Fruit fly (Drosophila melanogaster) whole organism, prepupa: ENCODE data around the gene CG1146.
A peak's percentile ranks its signal among the peaks of the same experiment; 100 is the strongest.

Source experiments
- Blimp-1 ChIP-seq: fragments of 200-800 bp; sonication (Bioruptor generic); optimal IDR thresholded peaks from 3 replicates; lab custom pipeline; 2017; ENCODE audit warnings: missing biosample characterization, missing genetic modification characterization, mild to moderate bottlenecking, moderate library complexity, missing genetic modification reagents
- CG10631 ChIP-seq: fragments of 200-800 bp; sonication (Bioruptor generic); optimal IDR thresholded peaks from 2 replicates; lab custom pipeline; 2016; ENCODE audit warnings: missing biosample characterization, missing genetic modification characterization
- CG10669 ChIP-seq: fragments of 200-800 bp; sonication (Bioruptor generic); optimal IDR thresholded peaks from 3 replicates; lab custom pipeline; 2018; ENCODE audit warnings: missing biosample characterization, mild to moderate bottlenecking, missing genetic modification characterization, moderate library complexity
- CG11294 ChIP-seq: fragments of 200-800 bp; sonication (Bioruptor generic); IDR thresholded peaks from 2 replicates; pipeline ENCODE4 v1.3.6; 2022; ENCODE audit warnings: missing biosample characterization, missing genetic modification characterization
- CG11762 ChIP-seq: fragments of 200-800 bp; sonication (Bioruptor generic); optimal IDR thresholded peaks from 3 replicates; lab custom pipeline; 2016; ENCODE audit warnings: missing biosample characterization, missing genetic modification characterization; ENCODE audit not compliant: insufficient read depth
- CG11902 ChIP-seq: fragments of 200-800 bp; sonication (Bioruptor generic); optimal IDR thresholded peaks from 3 replicates; lab custom pipeline; 2016; ENCODE audit warnings: missing biosample characterization, missing genetic modification characterization
- CG15336 ChIP-seq: fragments of 200-800 bp; sonication (Bioruptor generic); IDR thresholded peaks from 2 replicates; pipeline ENCODE4 v1.3.6; 2022; ENCODE audit warnings: missing biosample characterization, missing genetic modification characterization
- CG1621 ChIP-seq: fragments of 200-800 bp; sonication (Bioruptor generic); optimal IDR thresholded peaks from 3 replicates; lab custom pipeline; 2018; ENCODE audit warnings: missing biosample characterization, mild to moderate bottlenecking, missing genetic modification characterization
- CG16779 ChIP-seq: fragments of 200-800 bp; sonication (Bioruptor generic); optimal IDR thresholded peaks from 3 replicates; lab custom pipeline; 2017; ENCODE audit warnings: missing biosample characterization, mild to moderate bottlenecking, missing genetic modification characterization
- CG3032 ChIP-seq: fragments of 200-800 bp; optimal IDR thresholded peaks from 2 replicates; lab custom pipeline; 2019; ENCODE audit warnings: missing biosample characterization, mild to moderate bottlenecking, missing genetic modification characterization, moderate library complexity
- CG4318 ChIP-seq: fragments of 200-800 bp; sonication (Bioruptor generic); optimal IDR thresholded peaks from 3 replicates; lab custom pipeline; 2017; ENCODE audit warnings: missing biosample characterization, mild to moderate bottlenecking, missing genetic modification characterization
- CG6276 ChIP-seq: fragments of 200-800 bp; sonication (Bioruptor generic); optimal IDR thresholded peaks from 2 replicates; lab custom pipeline; 2017; ENCODE audit warnings: missing biosample characterization, mild to moderate bottlenecking, missing genetic modification characterization
- CG6792 ChIP-seq: fragments of 200-800 bp; sonication (Bioruptor generic); optimal IDR thresholded peaks from 3 replicates; lab custom pipeline; 2016; ENCODE audit warnings: missing biosample characterization, missing genetic modification characterization
- CG6808 ChIP-seq: fragments of 200-800 bp; sonication (Bioruptor generic); optimal IDR thresholded peaks from 3 replicates; lab custom pipeline; 2017; ENCODE audit warnings: missing biosample characterization, missing genetic modification characterization, mild to moderate bottlenecking, moderate library complexity, missing genetic modification reagents
- CG6854 ChIP-seq: fragments of 200-800 bp; sonication (Bioruptor generic); optimal IDR thresholded peaks from 2 replicates; lab custom pipeline; 2017; ENCODE audit warnings: missing biosample characterization, mild to moderate bottlenecking, missing genetic modification characterization
- CG7368 ChIP-seq: fragments of 200-800 bp; sonication (Bioruptor generic); optimal IDR thresholded peaks from 3 replicates; lab custom pipeline; 2016; ENCODE audit warnings: missing biosample characterization, missing genetic modification characterization
- CG8119 ChIP-seq: fragments of 200-800 bp; sonication (Bioruptor generic); IDR thresholded peaks from 3 replicates; pipeline ENCODE4 v1.3.6; 2022; ENCODE audit warnings: missing biosample characterization, missing genetic modification characterization
- CG8319 ChIP-seq: fragments of 200-800 bp; sonication (Bioruptor generic); optimal IDR thresholded peaks from 3 replicates; lab custom pipeline; 2016; ENCODE audit warnings: missing biosample characterization, missing genetic modification characterization
- CG8632 ChIP-seq: fragments of 200-800 bp; sonication (Bioruptor generic); optimal IDR thresholded peaks from 3 replicates; lab custom pipeline; 2016; ENCODE audit warnings: missing biosample characterization, missing genetic modification characterization
- CG9139 ChIP-seq: fragments of 200-800 bp; sonication (Bioruptor generic); optimal IDR thresholded peaks from 3 replicates; lab custom pipeline; 2017; ENCODE audit warnings: missing biosample characterization, mild to moderate bottlenecking, missing genetic modification characterization
- Eip78C ChIP-seq: fragments of 200-800 bp; sonication (Bioruptor generic); peaks from one replicate; lab custom pipeline; 2016; ENCODE audit warnings: missing biosample characterization, missing genetic modification characterization
- Eip93F ChIP-seq: fragments of 200-800 bp; sonication (Bioruptor generic); optimal IDR thresholded peaks from 2 replicates; lab custom pipeline; 2016; ENCODE audit warnings: missing biosample characterization, mild to moderate bottlenecking, missing genetic modification characterization
- Gug ChIP-seq: fragments of 200-800 bp; sonication (Bioruptor generic); IDR thresholded peaks from 2 replicates; pipeline ENCODE4 v1.3.6; 2022; ENCODE audit warnings: missing biosample characterization, missing genetic modification characterization
- Hr39 ChIP-seq: fragments of 200-800 bp; sonication (Bioruptor generic); optimal IDR thresholded peaks from 2 replicates; lab custom pipeline; 2016; ENCODE audit warnings: missing biosample characterization, missing genetic modification characterization
- Hr4 ChIP-seq: fragments of 200-800 bp; sonication (Bioruptor generic); optimal IDR thresholded peaks from 3 replicates; lab custom pipeline; 2016; ENCODE audit warnings: missing biosample characterization, missing genetic modification characterization
- Lpt ChIP-seq: fragments of 200-800 bp; sonication (Bioruptor generic); optimal IDR thresholded peaks from 3 replicates; lab custom pipeline; 2016; ENCODE audit warnings: missing biosample characterization, missing genetic modification characterization
- Met ChIP-seq: fragments of 200-800 bp; sonication (Bioruptor generic); optimal IDR thresholded peaks from 3 replicates; lab custom pipeline; 2016; ENCODE audit warnings: missing biosample characterization, missing genetic modification characterization
- OdsH ChIP-seq: fragments of 200-800 bp; sonication (Bioruptor generic); optimal IDR thresholded peaks from 3 replicates; lab custom pipeline; 2016; ENCODE audit warnings: missing biosample characterization, missing genetic modification characterization
- Smox ChIP-seq: fragments of 200-800 bp; sonication (Bioruptor generic); optimal IDR thresholded peaks from 3 replicates; lab custom pipeline; 2016; ENCODE audit warnings: missing biosample characterization, missing genetic modification characterization
- Sox102F ChIP-seq: fragments of 200-800 bp; sonication (Bioruptor generic); optimal IDR thresholded peaks from 2 replicates; lab custom pipeline; 2016; ENCODE audit warnings: missing biosample characterization, mild to moderate bottlenecking, missing genetic modification characterization
- Sox14 ChIP-seq: fragments of 200-800 bp; sonication (Bioruptor generic); optimal IDR thresholded peaks from 3 replicates; lab custom pipeline; 2016; ENCODE audit warnings: missing biosample characterization, missing genetic modification characterization
- Sox15 ChIP-seq: fragments of 200-800 bp; sonication (Bioruptor generic); optimal IDR thresholded peaks from 3 replicates; lab custom pipeline; 2016; ENCODE audit warnings: missing biosample characterization, missing genetic modification characterization
- achi ChIP-seq: fragments of 200-800 bp; sonication (Bioruptor generic); optimal IDR thresholded peaks from 3 replicates; lab custom pipeline; 2016; ENCODE audit warnings: missing biosample characterization, missing genetic modification characterization
- acj6 ChIP-seq: fragments of 200-800 bp; sonication (Bioruptor generic); optimal IDR thresholded peaks from 3 replicates; lab custom pipeline; 2016; ENCODE audit warnings: missing biosample characterization, missing genetic modification characterization
- dac ChIP-seq: fragments of 200-800 bp; sonication (Bioruptor generic); optimal IDR thresholded peaks from 2 replicates; lab custom pipeline; 2017; ENCODE audit warnings: missing biosample characterization, mild to moderate bottlenecking, missing genetic modification characterization
- dsx ChIP-seq: fragments of 200-800 bp; optimal IDR thresholded peaks from 3 replicates; lab custom pipeline; 2019; ENCODE audit warnings: missing biosample characterization, mild to moderate bottlenecking, missing genetic modification characterization, moderate library complexity; ENCODE audit not compliant: poor library complexity, severe bottlenecking
- esn ChIP-seq: fragments of 200-800 bp; sonication (Bioruptor generic); optimal IDR thresholded peaks from 2 replicates; lab custom pipeline; 2016; ENCODE audit warnings: missing biosample characterization, mild to moderate bottlenecking, missing genetic modification characterization, moderate library complexity
- fd59A ChIP-seq: fragments of 200-800 bp; sonication (Bioruptor generic); optimal IDR thresholded peaks from 2 replicates; lab custom pipeline; 2017; ENCODE audit warnings: missing biosample characterization, mild to moderate bottlenecking, missing genetic modification characterization, missing genetic modification reagents
- fd85E ChIP-seq: fragments of 200-800 bp; sonication (Bioruptor generic); optimal IDR thresholded peaks from 3 replicates; lab custom pipeline; 2016; ENCODE audit warnings: missing biosample characterization, missing genetic modification characterization
- fkh ChIP-seq: fragments of 200-800 bp; sonication (Bioruptor generic); optimal IDR thresholded peaks from 3 replicates; lab custom pipeline; 2017; ENCODE audit warnings: missing biosample characterization, mild to moderate bottlenecking, missing genetic modification characterization, moderate library complexity
- lz ChIP-seq: fragments of 200-800 bp; sonication (Bioruptor generic); optimal IDR thresholded peaks from 3 replicates; lab custom pipeline; 2016; ENCODE audit warnings: missing biosample characterization, missing genetic modification characterization
- net ChIP-seq: fragments of 200-800 bp; sonication (Bioruptor generic); optimal IDR thresholded peaks from 3 replicates; lab custom pipeline; 2016; ENCODE audit warnings: missing biosample characterization, missing genetic modification characterization
- pdm3 ChIP-seq: fragments of 200-800 bp; sonication (Bioruptor generic); optimal IDR thresholded peaks from 3 replicates; lab custom pipeline; 2016; ENCODE audit warnings: missing biosample characterization, missing genetic modification characterization
- salr ChIP-seq, 2 experiments: fragments of 200-800 bp; sonication (Bioruptor generic); optimal IDR thresholded peaks; 3 replicates each; lab custom pipeline; 2016 to 2018; ENCODE audit warnings: missing biosample characterization in 2 of 2, missing genetic modification characterization in 2 of 2, mild to moderate bottlenecking in 1 of 2
- ss ChIP-seq, 2 experiments: fragments of 200-800 bp; sonication (Bioruptor generic); optimal IDR thresholded peaks; 2 replicates in 1 of 2; 3 replicates in 1 of 2; lab custom pipeline; 2017 to 2018; ENCODE audit warnings: mild to moderate bottlenecking in 2 of 2, missing biosample characterization in 2 of 2, missing genetic modification characterization in 2 of 2, moderate library complexity in 1 of 2
- svp ChIP-seq: fragments of 200-800 bp; sonication (Bioruptor generic); peaks from one replicate; lab custom pipeline; 2016; ENCODE audit warnings: missing biosample characterization, missing genetic modification characterization
- topi ChIP-seq: fragments of 200-800 bp; sonication (Bioruptor generic); optimal IDR thresholded peaks from 3 replicates; lab custom pipeline; 2016; ENCODE audit warnings: missing biosample characterization, missing genetic modification characterization

The CG1146 gene

dm6 chr3L:2533000-2533731, 44.6 kb downstream of the CG1146 start (continued):
- TF ChIP-seq CG10631 (GFP tag; lab: Kevin White, UChicago) (peak; percentile 16), lz (GFP tag; lab: Kevin White, UChicago) (peak; percentile 33), svp (GFP tag; lab: Kevin White, UChicago) (peak; percentile 94), Met (GFP tag; lab: Kevin White, UChicago) (peak; percentile 48), CG6808 (GFP tag; lab: Kevin White, UChicago) (peak; percentile 46), Eip78C (peak; percentile 83)

- TF ChIP-seq Gug = peak; percentile 86
- TF ChIP-seq fd59A (GFP tag; lab: Kevin White, UChicago) = peak; percentile 60
- TF ChIP-seq Smox (GFP tag; lab: Kevin White, UChicago) = peak; percentile 43
- no peak for TF ChIP-seq Blimp-1 (GFP tag; lab: Kevin White, UChicago)
- TF ChIP-seq CG6276 = peak; percentile 94
- TF ChIP-seq CG16779 (tag; lab: Kevin White, UChicago) = peak; percentile 63
- TF ChIP-seq achi (GFP tag; lab: Kevin White, UChicago) = peak; percentile 82
- peak; percentile 83 for TF ChIP-seq Sox14
- TF ChIP-seq CG8319 (GFP tag; lab: Kevin White, UChicago) = peak; percentile 32
- peak; percentile 79 for TF ChIP-seq CG10631 (GFP tag; lab: Kevin White, UChicago)
- TF ChIP-seq dac (GFP tag; lab: Kevin White, UChicago) = peak; percentile 72
- TF ChIP-seq CG11762 (GFP tag; lab: Kevin White, UChicago) = peak; percentile 71
- peak; percentile 56 for TF ChIP-seq Met (GFP tag; lab: Kevin White, UChicago)
- peak; percentile 94 for TF ChIP-seq Eip78C
- TF ChIP-seq lz (GFP tag; lab: Kevin White, UChicago) = peak; percentile 42
- peak; percentile 83 for TF ChIP-seq CG4318 (GFP tag; lab: Kevin White, UChicago)
- no peak for TF ChIP-seq CG6854 (GFP tag; lab: Kevin White, UChicago)
- peak; percentile 72 for TF ChIP-seq dsx (GFP tag; lab: Kevin White, UChicago)
- TF ChIP-seq OdsH (GFP tag; lab: Kevin White, UChicago) = peak; percentile 67
- TF ChIP-seq CG11294 = peak; percentile 75
- peak; percentile 92 for TF ChIP-seq CG15336 (GFP tag; lab: Robert Waterston, UW)
- TF ChIP-seq fd85E (GFP tag; lab: Kevin White, UChicago) = no peak
- peak in 1 of 2 experiments; percentile 77 for TF ChIP-seq salr (GFP tag; optimal IDR thresholded peaks at IDR 0.05; lab: Kevin White, UChicago)
- peak; percentile 94 for TF ChIP-seq CG8119 (GFP tag; lab: Robert Waterston, UW)
- no peak for TF ChIP-seq Eip93F (GFP tag; lab: Kevin White, UChicago)
- TF ChIP-seq Hr39 (GFP tag; lab: Kevin White, UChicago) = peak; percentile 56
- peak; percentile 68 for TF ChIP-seq pdm3 (GFP tag; lab: Kevin White, UChicago)
- peak; percentile 77 for TF ChIP-seq Lpt
- TF ChIP-seq topi (GFP tag; lab: Kevin White, UChicago) = peak; percentile 68
- TF ChIP-seq Hr4 (GFP tag; lab: Kevin White, UChicago) = peak; percentile 84
- peak; percentile 60 for TF ChIP-seq CG6808 (GFP tag; lab: Kevin White, UChicago)
- TF ChIP-seq Sox102F (GFP tag; lab: Kevin White, UChicago) = peak; percentile 38
- TF ChIP-seq CG10669 (GFP tag; lab: Kevin White, UChicago) = peak; percentile 57
- peak; percentile 53 for TF ChIP-seq CG6792
- peak; percentile 25 for TF ChIP-seq CG9139 (GFP tag; lab: Kevin White, UChicago)
- peak in 1 of 2 experiments; percentile 37 for TF ChIP-seq ss (GFP tag; optimal IDR thresholded peaks at IDR 0.05; lab: Kevin White, UChicago)
- TF ChIP-seq Sox15 (GFP tag; lab: Kevin White, UChicago) = no peak
- peak; percentile 36 for TF ChIP-seq CG3032 (tag; lab: Kevin White, UChicago)
- TF ChIP-seq esn (GFP tag; lab: Kevin White, UChicago) = peak; percentile 50
- peak; percentile 76 for TF ChIP-seq acj6 (GFP tag; lab: Kevin White, UChicago)
- TF ChIP-seq CG8632 (GFP tag; lab: Kevin White, UChicago) = peak; percentile 23
- peak; percentile 23 for TF ChIP-seq CG11902
- TF ChIP-seq CG1621 (tag; lab: Kevin White, UChicago) = peak; percentile 25
- TF ChIP-seq fkh (GFP tag; lab: Kevin White, UChicago) = no peak
- TF ChIP-seq net (GFP tag; lab: Kevin White, UChicago) = peak; percentile 73
- TF ChIP-seq CG7368 (GFP tag; lab: Kevin White, UChicago) = peak; percentile 67
Measured at dm6 chr3L:2533732-2534073, 45.1 kb downstream of the CG1146 start.
